Fruit fly (Drosophila melanogaster) whole organism, embryonic: Measurements from ENCODE around the gene mop.

Experiments used
- Atf6 ChIP-seq: fragments of 200-800 bp; sonication (Bioruptor generic); IDR thresholded peaks from 2 replicates; pipeline ENCODE4 v1.3.6; 2022; ENCODE audit warnings: missing biosample characterization, missing genetic modification characterization
- Bgb ChIP-seq: fragments of 200-800 bp; sonication (Bioruptor generic); IDR thresholded peaks from 2 replicates; pipeline ENCODE4 v1.3.6; 2022; ENCODE audit warnings: missing biosample characterization, missing genetic modification characterization; ENCODE audit not compliant: partially characterized antibody
- CG11085 ChIP-seq: fragments of 200-800 bp; sonication (Bioruptor generic); IDR thresholded peaks from 2 replicates; pipeline ENCODE4 v1.3.6; 2022; ENCODE audit warnings: missing biosample characterization, missing genetic modification characterization
- CG12219 ChIP-seq: fragments of 200-800 bp; sonication (Bioruptor generic); optimal IDR thresholded peaks from 3 replicates; lab custom pipeline; 2018; ENCODE audit warnings: missing biosample characterization, mild to moderate bottlenecking, missing genetic modification characterization
- CG12659 ChIP-seq: fragments of 200-800 bp; sonication (Bioruptor generic); optimal IDR thresholded peaks from 3 replicates; lab custom pipeline; 2017; ENCODE audit warnings: mild to moderate bottlenecking, missing biosample characterization, missing genetic modification reagents, missing genetic modification characterization
- CG12769 ChIP-seq: fragments of 200-800 bp; sonication (Bioruptor generic); optimal IDR thresholded peaks from 2 replicates; lab custom pipeline; 2019; ENCODE audit warnings: missing biosample characterization, mild to moderate bottlenecking, missing genetic modification characterization, moderate library complexity
- CG15011 ChIP-seq: fragments of 200-800 bp; sonication (Bioruptor generic); optimal IDR thresholded peaks from 3 replicates; lab custom pipeline; 2018; ENCODE audit warnings: missing biosample characterization, mild to moderate bottlenecking, missing genetic modification characterization
- CG15514 ChIP-seq: fragments of 200-800 bp; sonication (Bioruptor generic); optimal IDR thresholded peaks from 3 replicates; lab custom pipeline; 2017; ENCODE audit warnings: missing biosample characterization, missing genetic modification characterization, mild to moderate bottlenecking, moderate library complexity, missing genetic modification reagents
- CG16863 ChIP-seq: fragments of 200-800 bp; sonication (Bioruptor generic); optimal IDR thresholded peaks from 3 replicates; lab custom pipeline; 2016; ENCODE audit warnings: missing biosample characterization, missing genetic modification characterization
- CG17568 ChIP-seq: fragments of 200-800 bp; sonication (Bioruptor generic); optimal IDR thresholded peaks from 2 replicates; lab custom pipeline; 2018; ENCODE audit warnings: missing biosample characterization, mild to moderate bottlenecking, missing genetic modification characterization, moderate library complexity
- CG1792 ChIP-seq: fragments of 200-800 bp; sonication (Bioruptor generic); optimal IDR thresholded peaks from 2 replicates; lab custom pipeline; 2016; ENCODE audit warnings: missing biosample characterization, missing genetic modification characterization
- CG30020 ChIP-seq: fragments of 200-800 bp; optimal IDR thresholded peaks from 2 replicates; lab custom pipeline; 2019; ENCODE audit warnings: missing biosample characterization, mild to moderate bottlenecking, missing genetic modification characterization, moderate library complexity
- CG3065 ChIP-seq: fragments of 200-800 bp; sonication (Bioruptor generic); optimal IDR thresholded peaks from 2 replicates; lab custom pipeline; 2016; ENCODE audit warnings: missing biosample characterization, missing genetic modification characterization
- CG31441 ChIP-seq: fragments of 200-800 bp; sonication (Bioruptor generic); IDR thresholded peaks from 2 replicates; pipeline ENCODE4 v1.3.6; 2022; ENCODE audit warnings: missing biosample characterization, missing genetic modification characterization
- CG3847 ChIP-seq: fragments of 200-800 bp; sonication (Bioruptor generic); IDR thresholded peaks from 2 replicates; pipeline ENCODE4 v1.3.6; 2022; ENCODE audit warnings: missing biosample characterization, missing genetic modification characterization
- CG3995 ChIP-seq: fragments of 200-800 bp; sonication (Bioruptor generic); optimal IDR thresholded peaks from 3 replicates; lab custom pipeline; 2016; ENCODE audit warnings: missing biosample characterization, missing genetic modification characterization
- CG4617 ChIP-seq: fragments of 200-800 bp; sonication (Bioruptor generic); optimal IDR thresholded peaks from 3 replicates; lab custom pipeline; 2016; ENCODE audit warnings: missing biosample characterization, missing genetic modification characterization, borderline replicate concordance
- CG4820 ChIP-seq: fragments of 200-800 bp; sonication (Bioruptor generic); optimal IDR thresholded peaks from 3 replicates; lab custom pipeline; 2016; ENCODE audit warnings: missing biosample characterization, missing genetic modification characterization
- CG4854 ChIP-seq: fragments of 200-800 bp; sonication (Bioruptor generic); optimal IDR thresholded peaks from 2 replicates; lab custom pipeline; 2016; ENCODE audit warnings: missing biosample characterization, missing genetic modification characterization, inconsistent platforms
- CG5953 ChIP-seq: fragments of 200-800 bp; sonication (Bioruptor generic); IDR thresholded peaks from 2 replicates; pipeline ENCODE4 v1.3.6; 2022; ENCODE audit warnings: missing biosample characterization, missing genetic modification characterization
- CG6765 ChIP-seq: fragments of 200-800 bp; sonication (Bioruptor generic); optimal IDR thresholded peaks from 3 replicates; lab custom pipeline; 2017; ENCODE audit warnings: missing biosample characterization, mild to moderate bottlenecking, missing genetic modification characterization
- CG7372 ChIP-seq: fragments of 200-800 bp; sonication (Bioruptor generic); IDR thresholded peaks from 2 replicates; pipeline ENCODE4 v1.3.6; 2022; ENCODE audit warnings: missing biosample characterization, missing genetic modification characterization
- CG7987 ChIP-seq: fragments of 200-800 bp; sonication (Bioruptor generic); optimal IDR thresholded peaks from 2 replicates; lab custom pipeline; 2018; ENCODE audit warnings: missing biosample characterization, mild to moderate bottlenecking, missing genetic modification characterization, moderate library complexity
- CG8359 ChIP-seq: fragments of 200-800 bp; sonication (Bioruptor generic); optimal IDR thresholded peaks from 2 replicates; lab custom pipeline; 2017; ENCODE audit warnings: missing biosample characterization, mild to moderate bottlenecking, missing genetic modification characterization, borderline replicate concordance
- CG8944 ChIP-seq: fragments of 200-800 bp; sonication (Bioruptor generic); optimal IDR thresholded peaks from 3 replicates; lab custom pipeline; 2016; ENCODE audit warnings: missing biosample characterization, missing genetic modification characterization
- D ChIP-seq, 2 experiments: fragments of 200-800 bp in 1 of 2; fragments of >200 bp in 1 of 2; sonication (Bioruptor generic) in 1 of 2; optimal IDR thresholded peaks; 2 replicates in 1 of 2; 3 replicates in 1 of 2; lab custom pipeline; 2017; ENCODE audit warnings: mild to moderate bottlenecking in 1 of 2, missing biosample characterization in 1 of 2, missing genetic modification characterization in 1 of 2, missing genetic modification reagents in 1 of 2
- Dref ChIP-seq: fragments of 200-800 bp; sonication (Bioruptor generic); IDR thresholded peaks from 2 replicates; pipeline ENCODE4 v1.3.6; 2022; ENCODE audit warnings: missing biosample characterization, missing genetic modification characterization
- Ravus ChIP-seq: fragments of 200-800 bp; sonication (Bioruptor generic); IDR thresholded peaks from 2 replicates; pipeline ENCODE4 v1.3.6; 2022; ENCODE audit warnings: missing biosample characterization, missing genetic modification characterization
- Sry-δ ChIP-seq: fragments of 200-800 bp; sonication (Bioruptor generic); optimal IDR thresholded peaks from 2 replicates; lab custom pipeline; 2016; ENCODE audit warnings: missing biosample characterization, missing genetic modification characterization
- ash1 ChIP-seq: fragments of 200-800 bp; sonication (Bioruptor generic); optimal IDR thresholded peaks from 2 replicates; lab custom pipeline; 2018; ENCODE audit warnings: missing biosample characterization, mild to moderate bottlenecking, missing genetic modification characterization
- bigmax ChIP-seq: fragments of 200-800 bp; sonication (Bioruptor generic); optimal IDR thresholded peaks from 2 replicates; lab custom pipeline; 2018; ENCODE audit warnings: missing biosample characterization, mild to moderate bottlenecking, missing genetic modification characterization
- bsh ChIP-seq, 2 experiments: fragments of 200-800 bp; sonication (Bioruptor generic); optimal IDR thresholded peaks; 2 replicates each; lab custom pipeline; 2017 to 2018; ENCODE audit warnings: mild to moderate bottlenecking in 2 of 2, missing biosample characterization in 2 of 2, missing genetic modification characterization in 2 of 2, moderate library complexity in 1 of 2
- chinmo ChIP-seq: fragments of 200-800 bp; sonication (Bioruptor generic); IDR thresholded peaks from 4 replicates; pipeline ENCODE4 v1.3.6; 2022; ENCODE audit warnings: missing biosample characterization, missing genetic modification characterization; ENCODE audit not compliant: partially characterized antibody
- dmrt11E ChIP-seq: fragments of 200-800 bp; sonication (Bioruptor generic); optimal IDR thresholded peaks from 3 replicates; lab custom pipeline; 2018; ENCODE audit warnings: missing biosample characterization, mild to moderate bottlenecking, missing genetic modification characterization, moderate library complexity
- eve ChIP-seq, 2 experiments: fragments of >200 bp; optimal IDR thresholded peaks; 2 replicates each; lab custom pipeline; 2017; ENCODE audit warnings: missing biosample characterization in 2 of 2, missing genetic modification characterization in 2 of 2
- ham ChIP-seq: fragments of 200-800 bp; sonication (Bioruptor generic); IDR thresholded peaks from 2 replicates; pipeline ENCODE4 v1.3.6; 2022; ENCODE audit warnings: missing biosample characterization, missing genetic modification characterization
- kay ChIP-seq: fragments of 200-800 bp; sonication (Bioruptor generic); optimal IDR thresholded peaks from 2 replicates; lab custom pipeline; 2016; ENCODE audit warnings: missing biosample characterization, missing genetic modification characterization
- kni ChIP-seq: fragments of 200-800 bp; sonication (Bioruptor generic); optimal IDR thresholded peaks from 3 replicates; lab custom pipeline; 2017; ENCODE audit warnings: mild to moderate bottlenecking, missing biosample characterization, missing genetic modification reagents, missing genetic modification characterization
- luna ChIP-seq: fragments of 200-800 bp; sonication (Bioruptor generic); optimal IDR thresholded peaks from 2 replicates; lab custom pipeline; 2016; ENCODE audit warnings: missing biosample characterization, missing genetic modification characterization
- nerfin-2 ChIP-seq: fragments of 200-800 bp; sonication (Bioruptor generic); IDR thresholded peaks from 2 replicates; pipeline ENCODE4 v1.3.6; 2022; ENCODE audit warnings: missing biosample characterization, missing genetic modification characterization; ENCODE audit not compliant: partially characterized antibody
- odd ChIP-seq: fragments of 200-800 bp; sonication (Bioruptor generic); optimal IDR thresholded peaks from 2 replicates; lab custom pipeline; 2017; ENCODE audit warnings: missing biosample characterization, mild to moderate bottlenecking, missing genetic modification characterization
- org-1 ChIP-seq: fragments of 200-800 bp; sonication (Bioruptor generic); optimal IDR thresholded peaks from 2 replicates; lab custom pipeline; 2017; ENCODE audit warnings: missing biosample characterization, missing genetic modification characterization
- pb ChIP-seq: fragments of 200-800 bp; sonication (Bioruptor generic); optimal IDR thresholded peaks from 3 replicates; lab custom pipeline; 2016; ENCODE audit warnings: missing biosample characterization, missing genetic modification characterization
- salm ChIP-seq: fragments of 200-800 bp; sonication (Bioruptor generic); optimal IDR thresholded peaks from 2 replicates; lab custom pipeline; 2018; ENCODE audit warnings: missing biosample characterization, mild to moderate bottlenecking, missing genetic modification characterization
- sc ChIP-seq, 3 experiments: fragments of >200 bp in 2 of 3; fragments of 200-800 bp in 1 of 3; sonication (Bioruptor generic) in 1 of 3; optimal IDR thresholded peaks; 2 replicates in 2 of 3; 3 replicates in 1 of 3; lab custom pipeline; 2017; ENCODE audit warnings: mild to moderate bottlenecking in 1 of 3, missing biosample characterization in 1 of 3, missing genetic modification characterization in 1 of 3, missing genetic modification reagents in 1 of 3
- sd ChIP-seq: fragments of 200-800 bp; sonication (Bioruptor generic); optimal IDR thresholded peaks from 3 replicates; lab custom pipeline; 2018; ENCODE audit warnings: missing biosample characterization, mild to moderate bottlenecking, missing genetic modification characterization, moderate library complexity
- vnd ChIP-seq: fragments of 200-800 bp; sonication (Bioruptor generic); IDR thresholded peaks from 3 replicates; pipeline ENCODE4 v1.3.6; 2022; ENCODE audit warnings: missing biosample characterization, missing genetic modification characterization; ENCODE audit not compliant: partially characterized antibody

The mop gene

DNA sequence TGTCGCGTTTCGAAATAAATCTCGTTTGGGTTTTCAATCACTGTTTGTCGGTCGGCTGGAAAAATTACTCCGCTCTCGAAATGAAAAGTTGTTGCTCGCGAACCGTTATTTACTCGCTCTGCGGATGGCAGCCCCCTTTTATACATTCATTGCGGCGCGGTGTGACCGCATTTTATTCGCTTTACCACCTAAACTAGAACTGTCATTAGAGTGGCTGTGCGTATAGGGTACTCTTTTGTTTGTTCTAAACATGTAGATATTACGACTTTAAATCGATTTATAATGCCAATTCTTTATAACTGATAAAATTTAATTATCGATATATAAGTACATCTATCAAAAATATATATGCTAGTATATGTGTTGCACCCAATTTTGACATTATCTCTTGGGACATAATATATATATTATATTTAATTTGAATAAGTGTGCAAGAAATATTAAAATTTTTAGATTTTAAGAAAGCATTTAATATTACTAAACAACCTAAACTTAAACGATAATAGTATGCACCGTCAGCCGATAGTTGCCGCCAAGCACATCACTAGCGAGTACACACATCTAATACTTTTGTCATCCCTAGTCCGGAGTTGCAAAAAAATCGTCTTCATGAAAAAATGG lies 10.4 kb upstream of the mop start, which contains the start of the genes bmm and Tdrd3 (continued):
- TF ChIP-seq CG3847 (GFP tag; lab: Robert Waterston, UW) (peak; percentile 80), Sry-δ (GFP tag; lab: Kevin White, UChicago) (peak; percentile 94), kni (GFP tag; lab: Kevin White, UChicago) (peak; percentile 45), CG12219 (GFP tag; lab: Kevin White, UChicago) (no peak), eve (GFP tag; optimal IDR thresholded peaks at IDR 0.05; lab: Kevin White, UChicago) (no peak), CG12659 (GFP tag; lab: Kevin White, UChicago) (peak; percentile 91), CG11085 (GFP tag; lab: Robert Waterston, UW) (peak; percentile 78), CG4617 (GFP tag; lab: Kevin White, UChicago) (peak; percentile 71), sc (optimal IDR thresholded peaks at IDR 0.05; lab: Kevin White, UChicago) (no peak), sc (GFP tag; optimal IDR thresholded peaks at IDR 0.05; lab: Kevin White, UChicago) (peak; percentile 27), CG12769 (tag; lab: Kevin White, UChicago) (no peak), CG4854 (GFP tag; lab: Kevin White, UChicago) (peak; percentile 24), CG3995 (GFP tag; lab: Kevin White, UChicago) (peak; percentile 39), pb (GFP tag; lab: Kevin White, UChicago) (no peak), CG15514 (GFP tag; lab: Kevin White, UChicago) (peak; percentile 61), Dref (GFP tag; lab: Robert Waterston, UW) (peak; percentile 59), Bgb (peak; percentile 83), ham (GFP tag; lab: Robert Waterston, UW) (no peak; the same call in 1 of the 2 replicates), nerfin-2 (GFP tag; lab: Robert Waterston, UW) (peak; percentile 75; the same call in 1 of the 2 replicates), vnd (GFP tag; lab: Robert Waterston, UW) (peak; percentile 84), CG31441 (peak; percentile 92), D (optimal IDR thresholded peaks at IDR 0.05; lab: Kevin White, UChicago) (no peak), D (GFP tag; optimal IDR thresholded peaks at IDR 0.05; lab: Kevin White, UChicago) (peak; percentile 32), CG7372 (GFP tag; lab: Robert Waterston, UW) (peak; percentile 70), CG30020 (tag; lab: Kevin White, UChicago) (peak; percentile 89), odd (GFP tag; lab: Kevin White, UChicago) (peak; percentile 57), Ravus (no peak), dmrt11E (tag; lab: Kevin White, UChicago) (peak; percentile 86), CG17568 (peak; percentile 40), kay (peak; percentile 50), bigmax (GFP tag; lab: Kevin White, UChicago) (no peak), CG7987 (GFP tag; lab: Kevin White, UChicago) (no peak), bsh (GFP tag; optimal IDR thresholded peaks at IDR 0.05; lab: Kevin White, UChicago) (peak in 1 of 2 experiments; percentile 74), CG4820 (peak; percentile 74), CG15011 (GFP tag; lab: Kevin White, UChicago) (peak; percentile 44), Atf6 (GFP tag; lab: Robert Waterston, UW) (peak; percentile 41; the same call in 1 of the 2 replicates), org-1 (GFP tag; lab: Kevin White, UChicago) (peak; percentile 31), sd (peak; percentile 56), CG1792 (no peak), CG3065 (GFP tag; lab: Kevin White, UChicago) (no peak), CG8359 (GFP tag; lab: Kevin White, UChicago) (no peak), CG16863 (GFP tag; lab: Kevin White, UChicago) (no peak), ash1 (GFP tag; lab: Kevin White, UChicago) (no peak), chinmo (GFP tag; lab: Robert Waterston, UW) (peak; percentile 64; the same call in 1 of the 4 replicates), salm (tag; lab: Kevin White, UChicago) (peak; percentile 67), CG8944 (GFP tag; lab: Kevin White, UChicago) (peak; percentile 27), CG6765 (GFP tag; lab: Kevin White, UChicago) (peak; percentile 81), luna (peak; percentile 54), CG5953 (GFP tag; lab: Robert Waterston, UW) (peak; percentile 63; the same call in 1 of the 2 replicates)
